Worm (Caenorhabditis elegans): ENCODE data around the gene saeg-2.

saeg-2 gene

DNA sequence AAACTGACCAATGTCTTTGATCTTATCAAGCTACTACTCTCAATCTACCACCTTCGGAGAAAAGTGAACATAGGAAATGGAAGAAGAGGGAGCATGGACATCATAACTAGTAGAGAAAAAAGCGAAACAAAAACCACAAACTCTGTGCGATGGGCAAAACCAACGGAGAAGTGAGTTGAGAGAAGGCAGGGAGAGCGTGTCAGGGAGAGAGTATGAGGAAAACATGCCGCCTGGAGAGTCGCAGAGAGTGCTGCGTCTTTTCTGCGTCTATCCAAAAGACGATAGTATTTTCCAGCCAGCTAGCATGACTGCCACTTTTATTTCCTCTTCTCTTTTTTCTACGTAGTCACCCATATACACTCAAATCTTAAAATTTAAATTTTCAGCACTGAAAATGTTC, at the start of gene saeg-2:
saeg-2 (plus strand) TSS at position 381 of the 400 bp plus-strand sequence.
- TF ChIP-seq ceh-82 (tag; optimal IDR thresholded peaks at IDR 0.05) (peak in 1 of 3 experiments; percentile 27), mep-1 (tag; optimal IDR thresholded peaks at IDR 0.05) (no peak), unc-86 (tag; optimal IDR thresholded peaks at IDR 0.05) (no peak), lsy-2 (tag; optimal IDR thresholded peaks at IDR 0.05) (peak; percentile 35 to 64), nhr-28 (tag; optimal IDR thresholded peaks at IDR 0.05) (no peak), unc-30 (tag; optimal IDR thresholded peaks at IDR 0.05) (no peak), ets-5 (GFP tag; IDR thresholded peaks at IDR 0.05) (no peak), ceh-8 (GFP tag; optimal IDR thresholded peaks at IDR 0.05) (no peak), rnt-1 (tag; optimal IDR thresholded peaks at IDR 0.05) (peak; percentile 12), pqm-1 (tag; optimal IDR thresholded peaks at IDR 0.05) (no peak), pax-3 (tag; optimal IDR thresholded peaks at IDR 0.05) (no peak), unc-62 (GFP tag; optimal IDR thresholded peaks at IDR 0.05) (no peak), lin-13 (GFP tag; optimal IDR thresholded peaks at IDR 0.05) (no peak), lir-3 (tag; optimal IDR thresholded peaks at IDR 0.05; ENCODE audit: poor library complexity) (no peak), isw-1 (GFP tag; IDR thresholded peaks at IDR 0.05) (no peak), egl-13 (tag; optimal IDR thresholded peaks at IDR 0.05) (no peak), ceh-90 (tag; optimal IDR thresholded peaks at IDR 0.05) (no peak), elt-2 (tag; optimal IDR thresholded peaks at IDR 0.05) (no peak), nhr-90 (tag; optimal IDR thresholded peaks at IDR 0.05; ENCODE audit: poor library complexity) (no peak), hpl-2 (GFP tag; optimal IDR thresholded peaks at IDR 0.05) (no peak), sox-4 (tag; optimal IDR thresholded peaks at IDR 0.05) (no peak), C04F5.9 (tag; optimal IDR thresholded peaks at IDR 0.05) (no peak), blmp-1 (tag; optimal IDR thresholded peaks at IDR 0.05) (peak; percentile 47), ceh-88 (GFP tag; IDR thresholded peaks at IDR 0.05) (no peak), efl-1 (optimal IDR thresholded peaks at IDR 0.05) (peak; percentile 40 to 54), efl-1 (GFP tag; optimal IDR thresholded peaks at IDR 0.05 in 1 of 2) (peak in 1 of 2 experiments; percentile 20), mef-2 (tag; optimal IDR thresholded peaks at IDR 0.05) (no peak), egl-27 (tag; optimal IDR thresholded peaks at IDR 0.05) (no peak), efl-3 (GFP tag; optimal IDR thresholded peaks at IDR 0.05) (no peak), zip-4 (GFP tag; optimal IDR thresholded peaks at IDR 0.05) (no peak), unc-130 (tag; optimal IDR thresholded peaks at IDR 0.05) (no peak), nhr-47 (tag; optimal IDR thresholded peaks at IDR 0.05) (peak; percentile 5), xbp-1 (tag; optimal IDR thresholded peaks at IDR 0.05) (peak; percentile 3), nhr-12 (tag; optimal IDR thresholded peaks at IDR 0.05) (no peak), lin-39 (tag; optimal IDR thresholded peaks at IDR 0.05) (no peak), Y116A8C.19 (tag; optimal IDR thresholded peaks at IDR 0.05; ENCODE audit: borderline replicate concordance) (no peak), tbx-2 (tag; optimal IDR thresholded peaks at IDR 0.05) (peak; percentile 14), nhr-237 (tag; optimal IDR thresholded peaks at IDR 0.05) (no peak), elt-3 (tag; optimal IDR thresholded peaks at IDR 0.05) (no peak), snpc-4 (tag; optimal IDR thresholded peaks at IDR 0.05) (no peak), dpl-1 (GFP tag; optimal IDR thresholded peaks at IDR 0.05) (peak in 1 of 3 experiments; percentile 26), nhr-11 (tag; optimal IDR thresholded peaks at IDR 0.05) (no peak), C16A3.4 (tag; optimal IDR thresholded peaks at IDR 0.05) (peak; percentile 31), tlp-1 (tag; optimal IDR thresholded peaks at IDR 0.05) (no peak), irx-1 (tag; optimal IDR thresholded peaks at IDR 0.05) (no peak), C34B4.2 (tag; optimal IDR thresholded peaks at IDR 0.05) (no peak), nhr-71 (tag; optimal IDR thresholded peaks at IDR 0.05) (peak; percentile 41), nhr-85 (tag) (peak; percentile 39), vab-15 (tag; optimal IDR thresholded peaks at IDR 0.05) (no peak), fos-1 (tag; optimal IDR thresholded peaks at IDR 0.05) (no peak), hlh-4 (tag; optimal IDR thresholded peaks at IDR 0.05) (no peak), pag-3 (tag; optimal IDR thresholded peaks at IDR 0.05; ENCODE audit: borderline replicate concordance, insufficient read depth) (no peak), swsn-7 (tag; optimal IDR thresholded peaks at IDR 0.05) (peak; percentile 38), lin-15B (tag; optimal IDR thresholded peaks at IDR 0.05) (peak; percentile 9)
